Worm (Caenorhabditis elegans) whole organism, young adult: ENCODE results near the gene aps-1.

Experiments
- K11D2.4 ChIP-seq: fragments of 200-800 bp; sonication (Bioruptor generic); IDR thresholded peaks from 2 replicates; pipeline ENCODE4 v1.3.6; 2022; ENCODE audit warnings: missing genetic modification reagents, missing genetic modification characterization, missing compliant biosample characterization
- akir-1 ChIP-seq: fragments of 200-800 bp; sonication (Bioruptor generic); optimal IDR thresholded peaks from 2 replicates; lab custom pipeline; 2018; ENCODE audit warnings: mild to moderate bottlenecking, missing genetic modification characterization, moderate library complexity, missing compliant biosample characterization
- ets-4 ChIP-seq: fragments of 200-800 bp; sonication (Bioruptor generic); optimal IDR thresholded peaks from 2 replicates; lab custom pipeline; 2018; ENCODE audit warnings: mild to moderate bottlenecking, missing genetic modification characterization, missing compliant biosample characterization
- lin-35 ChIP-seq, 3 experiments: fragments of 150-350 bp in 2 of 3; sonication (generic microtip) in 1 of 3; optimal IDR thresholded peaks; 2 replicates each; lab custom pipeline; 2014 to 2018; ENCODE audit warnings: missing biosample characterization in 3 of 3, missing genetic modification characterization in 3 of 3, missing genetic modification reagents in 3 of 3
- lin-40 ChIP-seq: sonication (generic microtip); optimal IDR thresholded peaks from 2 replicates; lab custom pipeline; 2016; ENCODE audit warnings: missing genetic modification characterization, mild to moderate bottlenecking, missing compliant biosample characterization, missing genotype, missing genetic modification reagents
- nfya-1 ChIP-seq: sonication (generic microtip); optimal IDR thresholded peaks from 2 replicates; lab custom pipeline; 2017; ENCODE audit warnings: antibody characterized with exemption, missing compliant biosample characterization, missing genetic modification characterization, borderline replicate concordance; ENCODE audit not compliant: insufficient read depth
- tbp1 ChIP-seq: fragments of 200-800 bp; sonication (Bioruptor generic); optimal IDR thresholded peaks from 2 replicates; lab custom pipeline; 2018; ENCODE audit warnings: mild to moderate bottlenecking, missing genetic modification characterization, missing compliant biosample characterization
- ztf-22 ChIP-seq: fragments of 200-800 bp; sonication (Bioruptor generic); optimal IDR thresholded peaks from 2 replicates; lab custom pipeline; 2018; ENCODE audit warnings: mild to moderate bottlenecking, missing genetic modification characterization, moderate library complexity, missing compliant biosample characterization

- no peak for TF ChIP-seq ets-4 (GFP tag; lab: Kevin White, UChicago)
- TF ChIP-seq lin-40 (tag; lab: Kevin White, UChicago), result no peak
- TF ChIP-seq lin-35 (GFP tag; optimal IDR thresholded peaks at IDR 0.05; lab: Kevin White, UChicago), result no peak
- TF ChIP-seq nfya-1 (tag; lab: Kevin White, UChicago), result no peak
- TF ChIP-seq tbp1 (GFP tag; lab: Kevin White, UChicago), result no peak
- no peak for TF ChIP-seq akir-1
- no peak for TF ChIP-seq ztf-22 (GFP tag; lab: Kevin White, UChicago)
- no peak for TF ChIP-seq K11D2.4 (GFP tag; lab: Robert Waterston, UW)
These were observed 34.4 kb upstream of the aps-1 start, which contains the start of gene dhs-16 for ce11 chrV:5983380-5983779.
